Worm (Caenorhabditis elegans) whole organism, late embryonic: Measurements from ENCODE around the gene sulp-7.
A peak's percentile ranks its signal among the peaks of the same experiment; 100 is the strongest.

Experiments
- C08G9.2 ChIP-seq: sonication (generic microtip); optimal IDR thresholded peaks from 2 replicates; lab custom pipeline; 2016; ENCODE audit warnings: mild to moderate bottlenecking, missing genetic modification characterization, moderate library complexity, missing compliant biosample characterization
- C38D4.7 ChIP-seq: fragments of 200-800 bp; sonication (Bioruptor generic); optimal IDR thresholded peaks from 2 replicates; lab custom pipeline; 2018; ENCODE audit warnings: mild to moderate bottlenecking, missing genetic modification characterization, moderate library complexity, missing compliant biosample characterization
- K09A11.1 ChIP-seq: sonication (generic microtip); optimal IDR thresholded peaks from 2 replicates; lab custom pipeline; 2017; ENCODE audit warnings: antibody characterized with exemption, mild to moderate bottlenecking, missing genetic modification characterization, missing compliant biosample characterization; ENCODE audit not compliant: insufficient read depth
- Y22D7AL.16 ChIP-seq: sonication (generic microtip); optimal IDR thresholded peaks from 2 replicates; lab custom pipeline; 2016; ENCODE audit warnings: missing genetic modification characterization, missing compliant biosample characterization
- ahr-1 ChIP-seq: sonication (generic microtip); optimal IDR thresholded peaks from 2 replicates; lab custom pipeline; 2016; ENCODE audit warnings: missing genetic modification characterization, missing compliant biosample characterization
- ama-1 ChIP-seq: fragments of 150-350 bp; optimal IDR thresholded peaks from 2 replicates; lab custom pipeline; 2014
- ceh-14 ChIP-seq: sonication (generic microtip); optimal IDR thresholded peaks from 2 replicates; lab custom pipeline; 2016; ENCODE audit warnings: missing genotype, missing genetic modification characterization, missing compliant biosample characterization
- ceh-18 ChIP-seq: sonication (generic microtip); optimal IDR thresholded peaks from 2 replicates; lab custom pipeline; 2016; ENCODE audit warnings: missing genetic modification characterization, missing compliant biosample characterization
- ceh-19 ChIP-seq: fragments of 200-800 bp; sonication (Bioruptor generic); optimal IDR thresholded peaks from 2 replicates; lab custom pipeline; 2018; ENCODE audit warnings: mild to moderate bottlenecking, missing genetic modification characterization, missing compliant biosample characterization
- ceh-24 ChIP-seq: sonication (generic microtip); optimal IDR thresholded peaks from 2 replicates; lab custom pipeline; 2016; ENCODE audit warnings: mild to moderate bottlenecking, missing genetic modification characterization, missing compliant biosample characterization
- ceh-30 ChIP-seq: fragments of 150-350 bp; optimal IDR thresholded peaks from 2 replicates; lab custom pipeline; 2014; ENCODE audit warnings: missing biosample characterization, missing genetic modification characterization
- ceh-31 ChIP-seq: sonication (generic microtip); optimal IDR thresholded peaks from 2 replicates; lab custom pipeline; 2016; ENCODE audit warnings: missing genetic modification characterization, missing compliant biosample characterization
- ceh-34 ChIP-seq: sonication (generic microtip); optimal IDR thresholded peaks from 2 replicates; lab custom pipeline; 2016; ENCODE audit warnings: mild to moderate bottlenecking, missing genetic modification characterization, missing compliant biosample characterization
- ceh-48 ChIP-seq: sonication (generic microtip); optimal IDR thresholded peaks from 2 replicates; lab custom pipeline; 2016; ENCODE audit warnings: missing genetic modification characterization, inconsistent platforms, missing compliant biosample characterization
- che-1 ChIP-seq: sonication (generic microtip); optimal IDR thresholded peaks from 2 replicates; lab custom pipeline; 2016; ENCODE audit warnings: mild to moderate bottlenecking, missing genetic modification characterization, missing compliant biosample characterization
- dmd-4 ChIP-seq: sonication (generic microtip); optimal IDR thresholded peaks from 2 replicates; lab custom pipeline; 2016; ENCODE audit warnings: borderline replicate concordance, missing genetic modification characterization, missing compliant biosample characterization
- elt-4 ChIP-seq: sonication (generic microtip); optimal IDR thresholded peaks from 2 replicates; lab custom pipeline; 2016; ENCODE audit warnings: missing genetic modification characterization, missing compliant biosample characterization
- fax-1 ChIP-seq: sonication (generic microtip); optimal IDR thresholded peaks from 2 replicates; lab custom pipeline; 2016; ENCODE audit warnings: missing genotype, missing genetic modification characterization, missing compliant biosample characterization
- fkh-10 ChIP-seq: fragments of 150-350 bp; optimal IDR thresholded peaks from 2 replicates; lab custom pipeline; 2014; ENCODE audit warnings: missing biosample characterization, missing genetic modification reagents, missing genetic modification characterization
- fkh-6 ChIP-seq: sonication (generic microtip); optimal IDR thresholded peaks from 2 replicates; lab custom pipeline; 2016; ENCODE audit warnings: missing genetic modification characterization, missing compliant biosample characterization
- hlh-13 ChIP-seq: fragments of 200-800 bp; sonication (Bioruptor generic); optimal IDR thresholded peaks from 2 replicates; lab custom pipeline; 2018; ENCODE audit warnings: mild to moderate bottlenecking, missing genetic modification characterization, missing compliant biosample characterization
- hlh-6 ChIP-seq: sonication (generic microtip); optimal IDR thresholded peaks from 2 replicates; lab custom pipeline; 2016; ENCODE audit warnings: missing genotype, missing genetic modification characterization, missing compliant biosample characterization
- hlh-8 ChIP-seq: sonication (generic microtip); optimal IDR thresholded peaks from 2 replicates; lab custom pipeline; 2016; ENCODE audit warnings: missing genotype, missing genetic modification characterization, missing compliant biosample characterization
- lim-6 ChIP-seq: sonication (generic microtip); optimal IDR thresholded peaks from 2 replicates; lab custom pipeline; 2016; ENCODE audit warnings: missing genetic modification characterization, missing compliant biosample characterization
- madf-2 ChIP-seq: sonication (generic microtip); optimal IDR thresholded peaks from 2 replicates; lab custom pipeline; 2017; ENCODE audit warnings: missing genetic modification characterization, missing compliant biosample characterization
- mec-3 ChIP-seq: sonication (generic microtip); optimal IDR thresholded peaks from 2 replicates; lab custom pipeline; 2016; ENCODE audit warnings: borderline replicate concordance, missing genetic modification characterization, missing compliant biosample characterization
- nfya-1 ChIP-seq: sonication (generic microtip); optimal IDR thresholded peaks from 2 replicates; lab custom pipeline; 2017; ENCODE audit warnings: missing genetic modification characterization, mild to moderate bottlenecking, missing compliant biosample characterization, antibody characterized with exemption, moderate library complexity
- nhr-11 ChIP-seq: fragments of 150-350 bp; optimal IDR thresholded peaks from 2 replicates; lab custom pipeline; 2014; ENCODE audit warnings: missing biosample characterization, missing genetic modification characterization
- npax-4 ChIP-seq: sonication (generic microtip); optimal IDR thresholded peaks from 2 replicates; lab custom pipeline; 2016; ENCODE audit warnings: missing genetic modification characterization, missing compliant biosample characterization
- odd-2 ChIP-seq: sonication (generic microtip); optimal IDR thresholded peaks from 2 replicates; lab custom pipeline; 2017; ENCODE audit warnings: antibody characterized with exemption, mild to moderate bottlenecking, missing genetic modification characterization, missing compliant biosample characterization
- pha-4 ChIP-seq: fragments of 150-350 bp; optimal IDR thresholded peaks from 2 replicates; lab custom pipeline; 2018; ENCODE audit warnings: missing biosample characterization, missing genetic modification reagents, missing genetic modification characterization
- pros-1 ChIP-seq: fragments of 150-350 bp; optimal IDR thresholded peaks from 2 replicates; lab custom pipeline; 2014; ENCODE audit warnings: missing biosample characterization, missing genetic modification reagents, missing genetic modification characterization
- ref-2 ChIP-seq: sonication (generic microtip); optimal IDR thresholded peaks from 2 replicates; lab custom pipeline; 2016; ENCODE audit warnings: missing genetic modification characterization, missing compliant biosample characterization
- rnt-1 ChIP-seq: sonication (generic microtip); optimal IDR thresholded peaks from 2 replicates; lab custom pipeline; 2016; ENCODE audit warnings: missing genetic modification characterization, missing compliant biosample characterization
- sdc-2 ChIP-seq: sonication (generic microtip); optimal IDR thresholded peaks from 2 replicates; lab custom pipeline; 2016; ENCODE audit warnings: missing genotype, missing genetic modification characterization, missing compliant biosample characterization
- sox-4 ChIP-seq: sonication (generic microtip); optimal IDR thresholded peaks from 2 replicates; lab custom pipeline; 2017; ENCODE audit warnings: mild to moderate bottlenecking, missing genetic modification characterization, inconsistent platforms, missing compliant biosample characterization
- unc-42 ChIP-seq: sonication (generic microtip); optimal IDR thresholded peaks from 2 replicates; lab custom pipeline; 2016; ENCODE audit warnings: missing genotype, missing genetic modification characterization, missing compliant biosample characterization
- unc-55 ChIP-seq: sonication (generic microtip); optimal IDR thresholded peaks from 2 replicates; lab custom pipeline; 2017; ENCODE audit warnings: missing biosample characterization, missing genetic modification reagents, missing genetic modification characterization
- ztf-16 ChIP-seq: sonication (generic microtip); optimal IDR thresholded peaks from 2 replicates; lab custom pipeline; 2017; ENCODE audit warnings: missing genetic modification characterization, missing compliant biosample characterization

sulp-7 gene

DNA sequence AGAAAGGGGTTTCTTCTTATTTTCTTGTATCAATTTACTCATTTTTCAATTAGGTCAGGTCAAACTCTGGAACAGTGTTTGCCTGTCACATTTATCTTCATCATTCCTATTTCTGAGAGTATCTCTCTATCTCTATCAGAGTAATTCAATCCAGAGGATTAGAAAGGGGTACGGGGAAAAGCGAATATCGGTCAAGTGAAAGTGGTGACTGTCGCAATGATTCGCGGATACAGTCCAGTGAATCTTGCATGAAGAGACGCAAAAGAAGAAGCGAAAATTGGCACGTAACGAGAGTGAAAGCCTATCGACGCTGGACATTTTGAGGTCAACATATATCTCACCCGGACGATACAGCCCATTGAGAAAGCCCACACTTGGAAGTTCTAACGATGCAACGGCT lies 15.7 kb upstream of the sulp-7 start, which contains the start of gene lpr-4:
lpr-4 (plus strand) TSS at position 328 of the 400 bp plus-strand sequence.
- TF ChIP-seq nhr-11 (tag; lab: Kevin White, UChicago) (no peak), unc-55 (GFP tag; lab: Kevin White, UChicago) (peak; percentile 21), ref-2 (peak; percentile 17), dmd-4 (no peak)
- TF ChIP-seq, all 69 proteins: peak for 2

DNA sequence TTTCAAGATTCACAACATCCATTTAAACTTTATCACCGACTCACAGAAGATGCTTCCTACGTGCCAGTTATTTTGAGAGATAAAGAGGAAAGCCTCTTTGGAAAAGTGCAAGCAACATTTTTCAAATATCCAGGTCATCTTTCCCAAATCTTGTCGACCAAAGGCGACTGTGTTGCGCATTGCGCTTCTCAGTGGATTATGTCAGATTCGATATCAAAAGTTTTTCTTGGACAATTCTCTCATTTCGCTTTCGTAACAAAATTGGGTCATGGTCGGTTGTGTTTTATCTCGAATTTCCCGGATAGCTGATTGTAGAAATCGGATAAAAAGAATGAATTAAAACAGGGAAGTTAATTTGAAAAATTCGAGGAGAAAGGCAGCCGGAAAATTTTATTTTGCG lies 13.2 kb upstream of the sulp-7 start:
- TF ChIP-seq pha-4 (no peak), fax-1 (no peak), ceh-19 (GFP tag; lab: Kevin White, UChicago) (no peak), hlh-13 (no peak), che-1 (tag; lab: Kevin White, UChicago) (no peak), ceh-30 (tag; lab: Kevin White, UChicago) (no peak), sox-4 (no peak), elt-4 (no peak), mec-3 (tag; lab: Kevin White, UChicago) (no peak), lim-6 (no peak), rnt-1 (tag; lab: Kevin White, UChicago) (no peak), ceh-34 (no peak), Y22D7AL.16 (no peak), ztf-16 (tag; lab: Kevin White, UChicago) (no peak), madf-2 (no peak), K09A11.1 (tag; lab: Kevin White, UChicago) (no peak), hlh-8 (tag; lab: Kevin White, UChicago) (no peak), ama-1 (lab: Kevin White, UChicago) (no peak), ceh-18 (tag; lab: Kevin White, UChicago) (no peak), nfya-1 (tag; lab: Kevin White, UChicago) (no peak)

DNA sequence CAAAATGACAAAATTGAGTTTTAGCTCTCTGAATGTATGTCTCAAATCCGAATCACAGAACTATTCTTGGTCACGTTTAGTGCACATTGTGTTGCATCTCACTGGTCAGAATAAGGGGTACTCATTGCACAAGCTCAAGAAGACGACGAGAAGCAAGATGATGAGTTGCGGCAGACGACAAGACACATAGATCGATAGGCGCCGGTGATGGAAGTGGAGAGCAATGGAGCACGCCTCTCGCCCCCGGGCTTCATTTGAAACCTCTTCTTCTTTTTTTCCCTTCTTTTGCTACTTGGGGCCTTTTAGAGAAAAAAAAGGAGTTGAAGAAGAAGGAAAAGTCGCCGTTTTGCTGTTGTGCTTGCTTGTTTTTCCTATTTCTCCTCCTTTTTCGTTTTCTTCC lies 12.1 kb upstream of the sulp-7 start, which contains the start of gene apt-9:
apt-9 (plus strand) TSS at position 194 of the 400 bp plus-strand sequence.
- TF ChIP-seq ceh-14 (peak; percentile 3), ceh-31 (tag; lab: Kevin White, UChicago) (peak; percentile 10), C38D4.7 (GFP tag; lab: Kevin White, UChicago) (no peak), hlh-13 (no peak), lim-6 (no peak), ceh-48 (tag; lab: Kevin White, UChicago) (peak; percentile 65), unc-42 (tag; lab: Kevin White, UChicago) (peak; percentile 43), ztf-16 (tag; lab: Kevin White, UChicago) (no peak)

DNA sequence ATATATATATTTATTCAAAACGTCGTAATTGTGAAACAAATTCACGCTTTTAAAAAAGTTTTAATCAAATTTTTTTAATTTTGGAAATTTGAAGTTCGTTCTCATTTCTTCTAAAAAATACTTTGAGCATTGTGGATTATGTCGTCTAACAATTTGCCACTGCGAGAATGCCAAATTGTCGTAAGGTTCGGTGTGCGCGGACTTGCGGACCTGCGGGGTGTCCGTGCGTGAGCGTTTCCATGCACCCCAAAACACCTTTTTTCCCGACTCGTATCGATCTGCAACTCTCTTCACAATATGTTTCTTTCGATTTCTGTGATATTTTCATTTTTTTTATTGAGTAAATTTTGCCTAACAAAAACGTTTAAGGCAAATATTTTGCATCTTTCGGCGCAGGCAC lies 7.8 kb upstream of the sulp-7 start:
- TF ChIP-seq ahr-1 (tag; lab: Kevin White, UChicago), result no peak
- TF ChIP-seq ceh-31 (tag; lab: Kevin White, UChicago), result no peak
- TF ChIP-seq unc-55 (GFP tag; lab: Kevin White, UChicago), result no peak
- TF ChIP-seq ceh-30 (tag; lab: Kevin White, UChicago), result no peak
- TF ChIP-seq ceh-34, result no peak
- TF ChIP-seq npax-4 (tag; lab: Kevin White, UChicago), result no peak
- no peak for TF ChIP-seq hlh-6
- no peak for TF ChIP-seq C08G9.2 (tag; lab: Kevin White, UChicago)
- TF ChIP-seq ztf-16 (tag; lab: Kevin White, UChicago), result no peak
- TF ChIP-seq sdc-2 (tag; lab: Kevin White, UChicago), result no peak
- no peak for TF ChIP-seq fkh-6 (tag; lab: Kevin White, UChicago)
- no peak for TF ChIP-seq fkh-10 (GFP tag; lab: Kevin White, UChicago)
- no peak for TF ChIP-seq nfya-1 (tag; lab: Kevin White, UChicago)
- TF ChIP-seq pros-1 (tag; lab: Kevin White, UChicago), result no peak
- no peak for TF ChIP-seq ceh-24 (tag; lab: Kevin White, UChicago)
- no peak for TF ChIP-seq odd-2
